Worm (Caenorhabditis elegans): ENCODE results near the gene dml-1.

- TF ChIP-seq zip-5 (tag; optimal IDR thresholded peaks at IDR 0.05): no peak
- TF ChIP-seq ceh-24 (tag; optimal IDR thresholded peaks at IDR 0.05): no peak
- TF ChIP-seq fkh-10 (GFP tag; optimal IDR thresholded peaks at IDR 0.05): no peak
- no peak for TF ChIP-seq pha-4 (tag; optimal IDR thresholded peaks at IDR 0.05)
- TF ChIP-seq elt-4 (tag; optimal IDR thresholded peaks at IDR 0.05): no peak
- no peak for TF ChIP-seq lim-6 (tag; optimal IDR thresholded peaks at IDR 0.05)
- TF ChIP-seq hlh-13 (GFP tag; optimal IDR thresholded peaks at IDR 0.05): no peak
- no peak for TF ChIP-seq mec-3 (tag; optimal IDR thresholded peaks at IDR 0.05; ENCODE audit: borderline replicate concordance)
- no peak for TF ChIP-seq elt-2 (tag; optimal IDR thresholded peaks at IDR 0.05)
- no peak for TF ChIP-seq ama-1 (optimal IDR thresholded peaks at IDR 0.05)
- no peak for TF ChIP-seq sox-2 (GFP tag; IDR thresholded peaks at IDR 0.05)
- no peak for TF ChIP-seq ceh-9 (tag; optimal IDR thresholded peaks at IDR 0.05)
Observed at ce11 chrIV:2914545-2914944, 27.8 kb downstream of the dml-1 start.
